Worm (Caenorhabditis elegans) whole organism, L4 larva: Measurements from ENCODE around the gene C09G12.17.

ENCODE experiments used
- D1046.2 ChIP-seq: fragments of 200-800 bp; sonication (Bioruptor generic); IDR thresholded peaks from 2 replicates; pipeline ENCODE4 v1.3.6; 2022; ENCODE audit warnings: missing genetic modification characterization, missing compliant biosample characterization
- F10B5.3 ChIP-seq: sonication (generic microtip); optimal IDR thresholded peaks from 2 replicates; lab custom pipeline; 2016; ENCODE audit warnings: mild to moderate bottlenecking, missing genetic modification characterization, missing compliant biosample characterization
- F44E2.7 ChIP-seq: fragments of 200-800 bp; sonication (Bioruptor generic); IDR thresholded peaks from 2 replicates; pipeline ENCODE4 v2.1.2; 2022; ENCODE audit warnings: missing genetic modification characterization, missing compliant biosample characterization
- F49E8.2 ChIP-seq: sonication (generic microtip); optimal IDR thresholded peaks from 2 replicates; lab custom pipeline; 2016; ENCODE audit warnings: missing compliant biosample characterization, mild to moderate bottlenecking, missing genetic modification characterization, borderline replicate concordance
- Y105C5A.15 ChIP-seq: fragments of 200-800 bp; sonication (Bioruptor generic); IDR thresholded peaks from 2 replicates; pipeline ENCODE4 v1.3.6; 2022; ENCODE audit warnings: missing genetic modification characterization, missing compliant biosample characterization
- Y5F2A.4 ChIP-seq: fragments of 200-800 bp; sonication (Bioruptor generic); optimal IDR thresholded peaks from 2 replicates; lab custom pipeline; 2018; ENCODE audit warnings: mild to moderate bottlenecking, missing genetic modification characterization, missing compliant biosample characterization
- Y75B8A.6 ChIP-seq: fragments of 200-800 bp; sonication (Bioruptor generic); IDR thresholded peaks from 2 replicates; pipeline ENCODE4 v1.3.6; 2022; ENCODE audit warnings: missing genetic modification reagents, missing genetic modification characterization, missing compliant biosample characterization
- aly-2 ChIP-seq: sonication (generic microtip); optimal IDR thresholded peaks from 2 replicates; lab custom pipeline; 2018; ENCODE audit warnings: missing biosample characterization, missing genetic modification characterization
- arid-1 ChIP-seq: fragments of 200-800 bp; sonication (Bioruptor generic); conservative IDR thresholded peaks from 2 replicates; pipeline ENCODE4 v1.3.6; 2022; ENCODE audit warnings: missing genetic modification reagents, missing genetic modification characterization, missing compliant biosample characterization
- ceh-20 ChIP-seq: fragments of 200-800 bp; sonication (Bioruptor generic); IDR thresholded peaks from 2 replicates; pipeline ENCODE4 v1.3.6; 2022; ENCODE audit warnings: missing genetic modification reagents, missing genetic modification characterization, missing compliant biosample characterization
- ceh-44 ChIP-seq: fragments of 200-800 bp; sonication (Bioruptor generic); IDR thresholded peaks from 2 replicates; pipeline ENCODE4 v1.3.6; 2022; ENCODE audit warnings: missing genetic modification reagents, missing genetic modification characterization, missing compliant biosample characterization
- ces-1 ChIP-seq: fragments of 150-350 bp; sonication (generic microtip); optimal IDR thresholded peaks from 4 replicates; lab custom pipeline; 2014; ENCODE audit warnings: missing biosample characterization, missing genetic modification reagents, missing genetic modification characterization
- ctbp-1 ChIP-seq: fragments of 200-800 bp; sonication (Bioruptor generic); IDR thresholded peaks from 2 replicates; pipeline ENCODE4 v1.3.6; 2022; ENCODE audit warnings: missing genetic modification reagents, missing genetic modification characterization, missing compliant biosample characterization
- daf-12 ChIP-seq: fragments of 150-350 bp; optimal IDR thresholded peaks from 2 replicates; lab custom pipeline; 2014; ENCODE audit warnings: missing biosample characterization, missing genetic modification reagents, missing genetic modification characterization
- daf-8 ChIP-seq: fragments of 200-800 bp; sonication (Bioruptor generic); IDR thresholded peaks from 2 replicates; pipeline ENCODE4 v1.3.6; 2022; ENCODE audit warnings: missing genetic modification characterization, missing compliant biosample characterization
- dmd-6 ChIP-seq: fragments of 200-800 bp; sonication (Bioruptor generic); IDR thresholded peaks from 2 replicates; pipeline ENCODE4 v1.3.6; 2022; ENCODE audit warnings: missing genetic modification reagents, missing genetic modification characterization, missing compliant biosample characterization
- duxl-1 ChIP-seq: sonication (generic microtip); optimal IDR thresholded peaks from 2 replicates; lab custom pipeline; 2016; ENCODE audit warnings: mild to moderate bottlenecking, missing genetic modification characterization, moderate library complexity, missing compliant biosample characterization; ENCODE audit not compliant: poor library complexity
- dve-1 ChIP-seq: sonication (generic microtip); optimal IDR thresholded peaks from 2 replicates; lab custom pipeline; 2017; ENCODE audit warnings: antibody characterized with exemption, mild to moderate bottlenecking, missing genetic modification characterization, missing compliant biosample characterization; ENCODE audit not compliant: insufficient read depth
- hif-1 ChIP-seq, 2 experiments: sonication (generic microtip); optimal IDR thresholded peaks; 2 replicates each; lab custom pipeline; 2016 to 2017; ENCODE audit warnings: missing compliant biosample characterization in 2 of 2, missing genetic modification characterization in 2 of 2, missing genetic modification reagents in 2 of 2, missing genotype in 2 of 2, mild to moderate bottlenecking in 1 of 2
- hlh-11 ChIP-seq: fragments of 200-800 bp; sonication (Bioruptor generic); optimal IDR thresholded peaks from 2 replicates; lab custom pipeline; 2018; ENCODE audit warnings: mild to moderate bottlenecking, missing genetic modification characterization, missing compliant biosample characterization
- hmg-1.1 ChIP-seq: fragments of 200-800 bp; sonication (Bioruptor generic); IDR thresholded peaks from 2 replicates; pipeline ENCODE4 v1.3.6; 2022; ENCODE audit warnings: missing genetic modification reagents, missing genetic modification characterization, missing compliant biosample characterization
- jun-1 ChIP-seq: fragments of 150-350 bp; optimal IDR thresholded peaks from 2 replicates; lab custom pipeline; 2014; ENCODE audit warnings: missing biosample characterization, missing genetic modification reagents, missing genetic modification characterization
- lim-7 ChIP-seq: fragments of 200-800 bp; sonication (Bioruptor generic); IDR thresholded peaks from 2 replicates; pipeline ENCODE4 v1.3.6; 2022; ENCODE audit warnings: missing genetic modification characterization, missing compliant biosample characterization
- lin-1 ChIP-seq: fragments of 200-800 bp; sonication (Bioruptor generic); IDR thresholded peaks from 2 replicates; pipeline ENCODE4 v1.3.6; 2022; ENCODE audit warnings: missing genetic modification reagents, missing genetic modification characterization, missing compliant biosample characterization
- lin-39 ChIP-seq: fragments of 150-350 bp; optimal IDR thresholded peaks from 2 replicates; lab custom pipeline; 2014; ENCODE audit warnings: missing biosample characterization, missing genetic modification reagents, missing genetic modification characterization
- lir-3 ChIP-seq: sonication (generic microtip); optimal IDR thresholded peaks from 2 replicates; lab custom pipeline; 2016; ENCODE audit warnings: mild to moderate bottlenecking, missing genetic modification characterization, missing compliant biosample characterization
- mep-1 ChIP-seq: fragments of 150-350 bp; sonication (generic microtip); optimal IDR thresholded peaks from 3 replicates; lab custom pipeline; 2014; ENCODE audit warnings: missing biosample characterization, missing genetic modification characterization
- mes-2 ChIP-seq: sonication (generic microtip); optimal IDR thresholded peaks from 2 replicates; lab custom pipeline; 2016; ENCODE audit warnings: missing genotype, mild to moderate bottlenecking, missing genetic modification characterization, missing compliant biosample characterization; ENCODE audit not compliant: poor library complexity, severe bottlenecking
- mxl-2 ChIP-seq: fragments of 200-800 bp; sonication (Bioruptor generic); conservative IDR thresholded peaks from 2 replicates; pipeline ENCODE4 v1.3.6; 2022; ENCODE audit warnings: missing genetic modification reagents, missing genetic modification characterization, missing compliant biosample characterization
- mxl-3 ChIP-seq: fragments of 200-800 bp; sonication (Bioruptor generic); optimal IDR thresholded peaks from 2 replicates; lab custom pipeline; 2018; ENCODE audit warnings: mild to moderate bottlenecking, missing genetic modification characterization, missing compliant biosample characterization
- nhr-10 ChIP-seq: fragments of 150-350 bp; optimal IDR thresholded peaks from 2 replicates; lab custom pipeline; 2014; ENCODE audit warnings: missing biosample characterization, missing genetic modification characterization
- nhr-111 ChIP-seq: fragments of 200-800 bp; sonication (Bioruptor generic); optimal IDR thresholded peaks from 2 replicates; lab custom pipeline; 2018; ENCODE audit warnings: mild to moderate bottlenecking, missing genetic modification characterization, missing compliant biosample characterization
- nhr-41 ChIP-seq: fragments of 200-800 bp; sonication (Bioruptor generic); IDR thresholded peaks from 2 replicates; pipeline ENCODE4 v1.3.6; 2022; ENCODE audit warnings: missing genetic modification reagents, missing genetic modification characterization, missing compliant biosample characterization
- nhr-48 ChIP-seq: sonication (generic microtip); optimal IDR thresholded peaks from 2 replicates; lab custom pipeline; 2016; ENCODE audit warnings: mild to moderate bottlenecking, missing genetic modification characterization, missing compliant biosample characterization
- nhr-76 ChIP-seq: fragments of 150-350 bp; optimal IDR thresholded peaks from 2 replicates; lab custom pipeline; 2014; ENCODE audit warnings: missing biosample characterization, missing genetic modification characterization
- nhr-77 ChIP-seq: fragments of 150-350 bp; optimal IDR thresholded peaks from 2 replicates; lab custom pipeline; 2014; ENCODE audit warnings: missing biosample characterization, missing genetic modification characterization
- rbr-2 ChIP-seq: sonication (generic microtip); optimal IDR thresholded peaks from 2 replicates; lab custom pipeline; 2016; ENCODE audit warnings: missing genotype, missing genetic modification characterization, missing compliant biosample characterization
- saeg-2 ChIP-seq: fragments of 200-800 bp; sonication (Bioruptor generic); IDR thresholded peaks from 2 replicates; pipeline ENCODE4 v1.3.6; 2022; ENCODE audit warnings: missing genetic modification reagents, missing genetic modification characterization, missing compliant biosample characterization
- sdz-12 ChIP-seq: fragments of 200-800 bp; sonication (Bioruptor generic); optimal IDR thresholded peaks from 2 replicates; lab custom pipeline; 2018; ENCODE audit warnings: mild to moderate bottlenecking, missing genetic modification characterization, missing compliant biosample characterization
- set-16 ChIP-seq: fragments of 200-800 bp; sonication (Bioruptor generic); IDR thresholded peaks from 2 replicates; pipeline ENCODE4 v1.3.6; 2022; ENCODE audit warnings: missing genetic modification reagents, missing genetic modification characterization, missing compliant biosample characterization
- snpc-1.2 ChIP-seq: fragments of 200-800 bp; sonication (Bioruptor generic); IDR thresholded peaks from 2 replicates; pipeline ENCODE4 v1.3.6; 2022; ENCODE audit warnings: missing genetic modification reagents, missing genetic modification characterization, missing compliant biosample characterization
- snpc-4 ChIP-seq: fragments of 150-350 bp; optimal IDR thresholded peaks from 2 replicates; lab custom pipeline; 2014; ENCODE audit warnings: missing biosample characterization, missing genetic modification characterization
- spr-1 ChIP-seq: sonication (generic microtip); optimal IDR thresholded peaks from 2 replicates; lab custom pipeline; 2016; ENCODE audit warnings: mild to moderate bottlenecking, missing genetic modification characterization, missing compliant biosample characterization
- spr-3 ChIP-seq: fragments of 200-800 bp; sonication (Bioruptor generic); optimal IDR thresholded peaks from 2 replicates; lab custom pipeline; 2018; ENCODE audit warnings: mild to moderate bottlenecking, missing genetic modification characterization, missing compliant biosample characterization
- tra-1 ChIP-seq: fragments of 200-800 bp; sonication (Bioruptor generic); IDR thresholded peaks from 2 replicates; pipeline ENCODE4 v1.3.6; 2022; ENCODE audit warnings: missing genetic modification reagents, missing genetic modification characterization, missing compliant biosample characterization
- unc-39 ChIP-seq: sonication (generic microtip); optimal IDR thresholded peaks from 2 replicates; lab custom pipeline; 2017; ENCODE audit warnings: missing biosample characterization, missing genetic modification characterization
- zfp-2 ChIP-seq: sonication (generic microtip); optimal IDR thresholded peaks from 2 replicates; lab custom pipeline; 2016; ENCODE audit warnings: mild to moderate bottlenecking, missing genetic modification characterization, missing compliant biosample characterization
- zfp-3 ChIP-seq: fragments of 200-800 bp; sonication (Bioruptor generic); conservative IDR thresholded peaks from 2 replicates; pipeline ENCODE4 v1.3.6; 2022; ENCODE audit warnings: missing genetic modification reagents, missing genetic modification characterization, missing compliant biosample characterization
- zip-11 ChIP-seq: fragments of 200-800 bp; sonication (Bioruptor generic); IDR thresholded peaks from 2 replicates; pipeline ENCODE4 v1.3.6; 2022; ENCODE audit warnings: missing genetic modification characterization, missing compliant biosample characterization
- zip-2 ChIP-seq: fragments of 150-350 bp; optimal IDR thresholded peaks from 2 replicates; lab custom pipeline; 2014; ENCODE audit warnings: missing biosample characterization, missing genetic modification characterization
- ztf-7 ChIP-seq: fragments of 150-350 bp; optimal IDR thresholded peaks from 2 replicates; lab custom pipeline; 2014; ENCODE audit warnings: missing biosample characterization, missing genetic modification characterization

The C09G12.17 gene

ce11 chrIV:3515412-3516046 is 19.3 kb upstream of the C09G12.17 start (continued):
- TF ChIP-seq hmg-1.1 (GFP tag; lab: Robert Waterston, UW) (peak; percentile 78), Y75B8A.6 (GFP tag; lab: Robert Waterston, UW) (no peak), lim-7 (GFP tag; lab: Robert Waterston, UW) (0 out of 2 replicates have a peak, but pooled peaks have one; percentile 33), Y5F2A.4 (GFP tag; lab: Kevin White, UChicago) (no peak), hlh-11 (tag; lab: Kevin White, UChicago) (peak; percentile 51), dmd-6 (GFP tag; lab: Robert Waterston, UW) (peak; percentile 36; the same call in 1 of the 2 replicates), nhr-10 (tag; lab: Kevin White, UChicago) (no peak), lin-39 (tag; lab: Kevin White, UChicago) (no peak), ceh-44 (GFP tag; lab: Robert Waterston, UW) (0 out of 2 replicates have a peak, but pooled peaks have one; percentile 6), mxl-3 (GFP tag; lab: Kevin White, UChicago) (peak; percentile 43), nhr-76 (tag; lab: Kevin White, UChicago) (no peak), hif-1 (tag; optimal IDR thresholded peaks at IDR 0.05; lab: Kevin White, UChicago) (peak in 1 of 2 experiments; percentile 13), mes-2 (tag; lab: Kevin White, UChicago) (peak; percentile 68), snpc-4 (tag; lab: Kevin White, UChicago) (no peak), nhr-48 (tag; lab: Kevin White, UChicago) (no peak), sdz-12 (GFP tag; lab: Kevin White, UChicago) (no peak), tra-1 (no peak), spr-1 (tag; lab: Kevin White, UChicago) (no peak), mep-1 (tag; lab: Kevin White, UChicago) (peak; percentile 60), arid-1 (GFP tag; lab: Robert Waterston, UW) (no peak), F49E8.2 (tag; lab: Kevin White, UChicago) (no peak), ceh-20 (GFP tag; lab: Robert Waterston, UW) (no peak), lir-3 (tag; lab: Kevin White, UChicago) (no peak), snpc-1.2 (GFP tag; lab: Robert Waterston, UW) (no peak), nhr-41 (GFP tag; lab: Robert Waterston, UW) (no peak), F10B5.3 (no peak), duxl-1 (tag; lab: Kevin White, UChicago) (no peak), nhr-111 (GFP tag; lab: Kevin White, UChicago) (no peak), ctbp-1 (GFP tag; lab: Robert Waterston, UW) (0 out of 2 replicates have a peak, but pooled peaks have one; percentile 26), zip-11 (no peak), Y105C5A.15 (GFP tag; lab: Robert Waterston, UW) (no peak), D1046.2 (GFP tag; lab: Robert Waterston, UW) (no peak), mxl-2 (GFP tag; lab: Robert Waterston, UW) (no peak), lin-1 (GFP tag; lab: Robert Waterston, UW) (no peak), zfp-3 (no peak), saeg-2 (GFP tag; lab: Robert Waterston, UW) (no peak), zip-2 (tag; lab: Kevin White, UChicago) (no peak), aly-2 (tag; lab: Kevin White, UChicago) (no peak), unc-39 (tag; lab: Kevin White, UChicago) (no peak), ces-1 (GFP tag; lab: Kevin White, UChicago) (no peak), zfp-2 (no peak), dve-1 (tag; lab: Kevin White, UChicago) (peak; percentile 48), set-16 (GFP tag; lab: Robert Waterston, UW) (peak; percentile 74), daf-8 (GFP tag; lab: Robert Waterston, UW) (no peak), F44E2.7 (GFP tag; lab: Robert Waterston, UW) (no peak), daf-12 (no peak), nhr-77 (tag; lab: Kevin White, UChicago) (no peak), rbr-2 (tag; lab: Kevin White, UChicago) (peak; percentile 63), ztf-7 (tag; lab: Kevin White, UChicago) (no peak), jun-1 (tag; lab: Kevin White, UChicago) (no peak), spr-3 (GFP tag; lab: Kevin White, UChicago) (no peak)
